Fruit fly (Drosophila melanogaster): Measurements from ENCODE around the gene Elp6.

The Elp6 gene

dm6 chr3R:13371840-13372680, 5.3 kb upstream of the Elp6 start, which contains the start of the genes Lip3 and CG34309:
Gene Lip3, minus strand, starts transcription at chr3R:13371904.
Gene CG34309, plus strand, starts transcription at chr3R:13372630.
- TF ChIP-seq dsx (GFP tag; optimal IDR thresholded peaks at IDR 0.05; ENCODE audit: poor library complexity, severe bottlenecking) (no peak), CG11294 (GFP tag; IDR thresholded peaks at IDR 0.05) (no peak), esn (GFP tag; optimal IDR thresholded peaks at IDR 0.05) (peak; percentile 85), Eip78C (GFP tag) (no peak), CG16779 (tag; optimal IDR thresholded peaks at IDR 0.05) (no peak), CG6808 (GFP tag; optimal IDR thresholded peaks at IDR 0.05) (no peak), CG32006 (GFP tag; optimal IDR thresholded peaks at IDR 0.05) (no peak), CG34406 (GFP tag; optimal IDR thresholded peaks at IDR 0.05) (no peak), net (GFP tag; optimal IDR thresholded peaks at IDR 0.05) (no peak), ss (GFP tag; optimal IDR thresholded peaks at IDR 0.05) (no peak), CG6163 (GFP tag; IDR thresholded peaks at IDR 0.05) (no peak), pdm3 (GFP tag; optimal IDR thresholded peaks at IDR 0.05) (peak; percentile 34), Gug (GFP tag; IDR thresholded peaks at IDR 0.05) (no peak), Smox (GFP tag; optimal IDR thresholded peaks at IDR 0.05) (peak; percentile 72), Ets96B (tag; optimal IDR thresholded peaks at IDR 0.05) (peak; percentile 10), fkh (GFP tag; optimal IDR thresholded peaks at IDR 0.05) (no peak), CG6854 (GFP tag; optimal IDR thresholded peaks at IDR 0.05) (no peak), Hr4 (GFP tag; optimal IDR thresholded peaks at IDR 0.05) (no peak), CG10669 (GFP tag; optimal IDR thresholded peaks at IDR 0.05) (no peak), CG3919 (GFP tag; optimal IDR thresholded peaks at IDR 0.05) (no peak), CG6792 (GFP tag; optimal IDR thresholded peaks at IDR 0.05) (peak; percentile 48), acj6 (GFP tag; optimal IDR thresholded peaks at IDR 0.05) (peak; percentile 39), CG11762 (GFP tag; optimal IDR thresholded peaks at IDR 0.05; ENCODE audit: insufficient read depth) (no peak), Hr39 (GFP tag; optimal IDR thresholded peaks at IDR 0.05) (peak; percentile 39), CG1621 (tag; optimal IDR thresholded peaks at IDR 0.05) (no peak), CG3032 (tag; optimal IDR thresholded peaks at IDR 0.05) (no peak), CG9139 (GFP tag; optimal IDR thresholded peaks at IDR 0.05) (no peak), dac (GFP tag; optimal IDR thresholded peaks at IDR 0.05) (no peak), CG15336 (GFP tag; IDR thresholded peaks at IDR 0.05) (no peak), spab (GFP tag; optimal IDR thresholded peaks at IDR 0.05) (no peak), CG7368 (GFP tag; optimal IDR thresholded peaks at IDR 0.05) (no peak), Eip75B (GFP tag; optimal IDR thresholded peaks at IDR 0.05) (no peak), CG8319 (GFP tag; optimal IDR thresholded peaks at IDR 0.05) (no peak), achi (GFP tag; optimal IDR thresholded peaks at IDR 0.05) (peak; percentile 9), Sox15 (GFP tag; optimal IDR thresholded peaks at IDR 0.05) (no peak), vri (GFP tag; optimal IDR thresholded peaks at IDR 0.05) (peak; percentile 86), CG11902 (GFP tag; optimal IDR thresholded peaks at IDR 0.05) (no peak), Sox14 (GFP tag; optimal IDR thresholded peaks at IDR 0.05) (peak; percentile 28), Ets21C (GFP tag; optimal IDR thresholded peaks at IDR 0.05) (peak; percentile 46), Sox102F (GFP tag; optimal IDR thresholded peaks at IDR 0.05) (no peak), CG6276 (GFP tag; optimal IDR thresholded peaks at IDR 0.05) (no peak), fd59A (GFP tag; optimal IDR thresholded peaks at IDR 0.05) (no peak), Met (GFP tag; optimal IDR thresholded peaks at IDR 0.05) (peak; percentile 70), lz (GFP tag; optimal IDR thresholded peaks at IDR 0.05) (peak; percentile 53), Eip93F (GFP tag; optimal IDR thresholded peaks at IDR 0.05) (peak; percentile 15), OdsH (GFP tag; optimal IDR thresholded peaks at IDR 0.05) (peak; percentile 35), svp (GFP tag) (peak; percentile 90), cyc (GFP tag; optimal IDR thresholded peaks at IDR 0.05) (peak; percentile 32), CG8632 (GFP tag; optimal IDR thresholded peaks at IDR 0.05) (no peak), CG8119 (GFP tag; IDR thresholded peaks at IDR 0.05) (no peak), topi (GFP tag; optimal IDR thresholded peaks at IDR 0.05) (peak; percentile 31)
